Worm (Caenorhabditis elegans) whole organism, L4 larva: ENCODE data around the gene ZK355.2.

Experiments
- D1046.2 ChIP-seq: fragments of 200-800 bp; sonication (Bioruptor generic); IDR thresholded peaks from 2 replicates; pipeline ENCODE4 v1.3.6; 2022; ENCODE audit warnings: missing genetic modification characterization, missing compliant biosample characterization
- F49E8.2 ChIP-seq: sonication (generic microtip); optimal IDR thresholded peaks from 2 replicates; lab custom pipeline; 2016; ENCODE audit warnings: missing compliant biosample characterization, mild to moderate bottlenecking, missing genetic modification characterization, borderline replicate concordance
- R02D3.7 ChIP-seq: fragments of 150-350 bp; sonication (generic microtip); optimal IDR thresholded peaks from 3 replicates; lab custom pipeline; 2014; ENCODE audit warnings: missing biosample characterization, missing genetic modification characterization
- T20F7.1 ChIP-seq: fragments of 200-800 bp; sonication (Bioruptor generic); optimal IDR thresholded peaks from 2 replicates; lab custom pipeline; 2018; ENCODE audit warnings: mild to moderate bottlenecking, missing genetic modification characterization, missing compliant biosample characterization
- ZK337.2 ChIP-seq: fragments of 200-800 bp; sonication (Bioruptor generic); IDR thresholded peaks from 2 replicates; pipeline ENCODE4 v1.3.6; 2022; ENCODE audit warnings: missing genetic modification reagents, missing genetic modification characterization, missing compliant biosample characterization
- aha-1 ChIP-seq: fragments of 150-350 bp; peaks from one replicate; lab custom pipeline; 2014; ENCODE audit warnings: missing biosample characterization, missing genetic modification characterization
- aly-2 ChIP-seq: sonication (generic microtip); optimal IDR thresholded peaks from 2 replicates; lab custom pipeline; 2018; ENCODE audit warnings: missing biosample characterization, missing genetic modification characterization
- ama-1 ChIP-seq: fragments of 150-350 bp; optimal IDR thresholded peaks from 2 replicates; lab custom pipeline; 2014; ENCODE audit warnings: inconsistent platforms, mixed read lengths
- arid-1 ChIP-seq: fragments of 200-800 bp; sonication (Bioruptor generic); conservative IDR thresholded peaks from 2 replicates; pipeline ENCODE4 v1.3.6; 2022; ENCODE audit warnings: missing genetic modification reagents, missing genetic modification characterization, missing compliant biosample characterization
- ceh-20 ChIP-seq: fragments of 200-800 bp; sonication (Bioruptor generic); IDR thresholded peaks from 2 replicates; pipeline ENCODE4 v1.3.6; 2022; ENCODE audit warnings: missing genetic modification reagents, missing genetic modification characterization, missing compliant biosample characterization
- ceh-32 ChIP-seq: sonication (generic microtip); optimal IDR thresholded peaks from 2 replicates; lab custom pipeline; 2016; ENCODE audit warnings: mild to moderate bottlenecking, missing genetic modification characterization, missing compliant biosample characterization; ENCODE audit not compliant: poor library complexity
- ces-1 ChIP-seq: fragments of 150-350 bp; sonication (generic microtip); optimal IDR thresholded peaks from 4 replicates; lab custom pipeline; 2014; ENCODE audit warnings: missing biosample characterization, missing genetic modification reagents, missing genetic modification characterization
- cey-2 ChIP-seq: sonication (generic microtip); optimal IDR thresholded peaks from 3 replicates; lab custom pipeline; 2017; ENCODE audit warnings: missing genetic modification characterization, mild to moderate bottlenecking, missing compliant biosample characterization, antibody characterized with exemption, borderline replicate concordance; ENCODE audit not compliant: insufficient read depth
- daf-19 ChIP-seq: fragments of 200-800 bp; sonication (Bioruptor generic); conservative IDR thresholded peaks from 2 replicates; pipeline ENCODE4 v1.3.6; 2022; ENCODE audit warnings: missing genetic modification characterization, missing compliant biosample characterization
- dpl-1 ChIP-seq: fragments of 150-350 bp; optimal IDR thresholded peaks from 2 replicates; lab custom pipeline; 2014; ENCODE audit warnings: missing biosample characterization, missing genetic modification reagents, missing genetic modification characterization
- dve-1 ChIP-seq: sonication (generic microtip); optimal IDR thresholded peaks from 2 replicates; lab custom pipeline; 2017; ENCODE audit warnings: antibody characterized with exemption, mild to moderate bottlenecking, missing genetic modification characterization, missing compliant biosample characterization; ENCODE audit not compliant: insufficient read depth
- fkh-10 ChIP-seq: fragments of 150-350 bp; optimal IDR thresholded peaks from 2 replicates; lab custom pipeline; 2014; ENCODE audit warnings: missing biosample characterization, missing genetic modification reagents, missing genetic modification characterization
- gei-8 ChIP-seq: fragments of 200-800 bp; sonication (Bioruptor generic); optimal IDR thresholded peaks from 2 replicates; lab custom pipeline; 2018; ENCODE audit warnings: mild to moderate bottlenecking, missing genetic modification characterization, missing compliant biosample characterization
- hif-1 ChIP-seq, 2 experiments: sonication (generic microtip); optimal IDR thresholded peaks; 2 replicates each; lab custom pipeline; 2016 to 2017; ENCODE audit warnings: missing compliant biosample characterization in 2 of 2, missing genetic modification characterization in 2 of 2, missing genetic modification reagents in 2 of 2, missing genotype in 2 of 2, mild to moderate bottlenecking in 1 of 2
- hlh-11 ChIP-seq: fragments of 200-800 bp; sonication (Bioruptor generic); optimal IDR thresholded peaks from 2 replicates; lab custom pipeline; 2018; ENCODE audit warnings: mild to moderate bottlenecking, missing genetic modification characterization, missing compliant biosample characterization
- jun-1 ChIP-seq: fragments of 150-350 bp; optimal IDR thresholded peaks from 2 replicates; lab custom pipeline; 2014; ENCODE audit warnings: missing biosample characterization, missing genetic modification reagents, missing genetic modification characterization
- lin-1 ChIP-seq: fragments of 200-800 bp; sonication (Bioruptor generic); IDR thresholded peaks from 2 replicates; pipeline ENCODE4 v1.3.6; 2022; ENCODE audit warnings: missing genetic modification reagents, missing genetic modification characterization, missing compliant biosample characterization
- lin-38 ChIP-seq: fragments of 200-800 bp; sonication (Bioruptor generic); IDR thresholded peaks from 2 replicates; pipeline ENCODE4 v1.3.6; 2022; ENCODE audit warnings: missing genetic modification reagents, missing genetic modification characterization, missing compliant biosample characterization
- lin-39 ChIP-seq: fragments of 150-350 bp; optimal IDR thresholded peaks from 2 replicates; lab custom pipeline; 2014; ENCODE audit warnings: missing biosample characterization, missing genetic modification reagents, missing genetic modification characterization
- madf-9 ChIP-seq: fragments of 200-800 bp; sonication (Bioruptor generic); conservative IDR thresholded peaks from 2 replicates; pipeline ENCODE4 v1.3.6; 2022; ENCODE audit warnings: missing genetic modification reagents, missing genetic modification characterization, missing compliant biosample characterization
- mes-2 ChIP-seq: sonication (generic microtip); optimal IDR thresholded peaks from 2 replicates; lab custom pipeline; 2016; ENCODE audit warnings: missing genotype, mild to moderate bottlenecking, missing genetic modification characterization, missing compliant biosample characterization; ENCODE audit not compliant: poor library complexity, severe bottlenecking
- nhr-10 ChIP-seq: fragments of 150-350 bp; optimal IDR thresholded peaks from 2 replicates; lab custom pipeline; 2014; ENCODE audit warnings: missing biosample characterization, missing genetic modification characterization
- nhr-102 ChIP-seq: sonication (generic microtip); optimal IDR thresholded peaks from 2 replicates; lab custom pipeline; 2016; ENCODE audit warnings: mild to moderate bottlenecking, missing genetic modification characterization, moderate library complexity, missing compliant biosample characterization
- nhr-11 ChIP-seq: fragments of 150-350 bp; optimal IDR thresholded peaks from 2 replicates; lab custom pipeline; 2014; ENCODE audit warnings: missing biosample characterization, missing genetic modification characterization
- nhr-42 ChIP-seq: fragments of 200-800 bp; sonication (Bioruptor generic); IDR thresholded peaks from 2 replicates; pipeline ENCODE4 v1.3.6; 2022; ENCODE audit warnings: missing genetic modification characterization, missing compliant biosample characterization
- nhr-77 ChIP-seq: fragments of 150-350 bp; optimal IDR thresholded peaks from 2 replicates; lab custom pipeline; 2014; ENCODE audit warnings: missing biosample characterization, missing genetic modification characterization
- php-3 ChIP-seq: fragments of 200-800 bp; sonication (Bioruptor generic); IDR thresholded peaks from 2 replicates; pipeline ENCODE4 v1.3.6; 2022; ENCODE audit warnings: missing genetic modification reagents, missing genetic modification characterization, missing compliant biosample characterization
- pqm-1 ChIP-seq: sonication (generic microtip); optimal IDR thresholded peaks from 2 replicates; lab custom pipeline; 2017; ENCODE audit warnings: missing biosample characterization, missing genetic modification characterization
- tag-97 ChIP-seq: fragments of 200-800 bp; sonication (Bioruptor generic); IDR thresholded peaks from 2 replicates; pipeline ENCODE4 v1.3.6; 2022; ENCODE audit warnings: missing genetic modification characterization, missing compliant biosample characterization
- tra-1 ChIP-seq: fragments of 200-800 bp; sonication (Bioruptor generic); IDR thresholded peaks from 2 replicates; pipeline ENCODE4 v1.3.6; 2022; ENCODE audit warnings: missing genetic modification reagents, missing genetic modification characterization, missing compliant biosample characterization
- vab-7 ChIP-seq: fragments of 200-800 bp; sonication (Bioruptor generic); IDR thresholded peaks from 2 replicates; pipeline ENCODE4 v1.3.6; 2022; ENCODE audit warnings: missing genetic modification reagents, missing genetic modification characterization, missing compliant biosample characterization
- zfp-2 ChIP-seq: sonication (generic microtip); optimal IDR thresholded peaks from 2 replicates; lab custom pipeline; 2016; ENCODE audit warnings: mild to moderate bottlenecking, missing genetic modification characterization, missing compliant biosample characterization
- zip-2 ChIP-seq: fragments of 150-350 bp; optimal IDR thresholded peaks from 2 replicates; lab custom pipeline; 2014; ENCODE audit warnings: missing biosample characterization, missing genetic modification characterization

The ZK355.2 gene

DNA sequence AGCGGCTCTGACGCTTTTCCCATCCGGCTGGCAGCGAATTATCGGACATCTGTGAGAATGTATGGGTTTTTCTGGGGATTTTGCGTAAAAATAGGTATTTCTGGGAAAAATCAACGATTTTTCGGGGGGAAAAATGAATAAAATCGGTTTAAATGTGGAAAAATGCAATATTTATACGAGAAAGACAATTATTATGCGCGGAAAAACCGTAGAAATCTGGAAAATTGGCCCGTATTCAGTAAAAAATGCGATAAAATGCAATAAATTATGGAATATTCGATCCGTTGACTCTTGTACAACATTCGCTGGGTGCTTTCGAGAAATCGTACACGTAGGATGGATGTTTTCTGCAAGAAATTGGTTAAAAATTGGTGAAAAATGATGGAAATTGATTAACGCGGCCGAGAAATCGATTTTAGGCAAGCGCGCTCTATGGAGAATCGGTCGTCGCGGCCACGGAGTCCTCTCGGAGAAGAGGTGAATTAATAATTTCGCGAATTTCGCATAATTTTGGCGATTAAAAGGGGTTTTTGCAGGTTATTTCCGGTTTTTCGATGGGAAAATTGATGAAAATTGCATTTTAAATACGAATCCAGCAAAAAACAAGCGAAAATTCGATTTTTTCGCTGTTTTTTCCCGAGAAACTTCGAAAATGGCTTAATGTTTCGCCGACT, 34.6 kb upstream of the ZK355.2 start, which contains the start of gene pinn-1 (continued):
- TF ChIP-seq nhr-42 (GFP tag; lab: Robert Waterston, UW) = peak; percentile 83; the same call in 1 of the 2 replicates
- peak; percentile 99 for TF ChIP-seq lin-38 (GFP tag; lab: Robert Waterston, UW)
- peak; percentile 82 for TF ChIP-seq tra-1 (GFP tag; lab: Robert Waterston, UW)
- peak in 1 of 2 experiments; percentile 94 for TF ChIP-seq hif-1 (tag; optimal IDR thresholded peaks at IDR 0.05; lab: Kevin White, UChicago)
- TF ChIP-seq lin-1 (GFP tag; lab: Robert Waterston, UW) = peak; percentile 48; the same call in 1 of the 2 replicates
- no peak for TF ChIP-seq zip-2 (tag; lab: Kevin White, UChicago)
- TF ChIP-seq cey-2 = no peak
- no peak for TF ChIP-seq ces-1 (GFP tag; lab: Kevin White, UChicago)
- no peak for TF ChIP-seq aly-2 (tag; lab: Kevin White, UChicago)
- no peak for TF ChIP-seq daf-19
- TF ChIP-seq fkh-10 (GFP tag; lab: Kevin White, UChicago) = peak; percentile 65
- no peak for TF ChIP-seq T20F7.1 (GFP tag; lab: Kevin White, UChicago)
- peak; percentile 96 for TF ChIP-seq ZK337.2 (GFP tag; lab: Robert Waterston, UW)
- TF ChIP-seq vab-7 (GFP tag; lab: Robert Waterston, UW) = peak; percentile 74
- peak; percentile 53 for TF ChIP-seq nhr-77
- no peak for TF ChIP-seq nhr-10 (tag; lab: Kevin White, UChicago)
- TF ChIP-seq mes-2 (tag; lab: Kevin White, UChicago) = peak; percentile 100
- TF ChIP-seq R02D3.7 (tag; lab: Kevin White, UChicago) = no peak
- TF ChIP-seq jun-1 (tag; lab: Kevin White, UChicago) = peak; percentile 68
- TF ChIP-seq tag-97 (GFP tag; lab: Robert Waterston, UW) = peak; percentile 87; the same call in 1 of the 2 replicates
- peak; percentile 75 for TF ChIP-seq nhr-102 (tag; lab: Kevin White, UChicago)
- TF ChIP-seq php-3 = peak; percentile 79
- TF ChIP-seq nhr-11 (tag; lab: Kevin White, UChicago) = peak; percentile 53
- 0 out of 2 replicates have a peak, but pooled peaks have one; percentile 41 for TF ChIP-seq arid-1 (GFP tag; lab: Robert Waterston, UW)
- peak; percentile 26 for TF ChIP-seq zfp-2 (tag; lab: Kevin White, UChicago)
- TF ChIP-seq ceh-32 (tag; lab: Kevin White, UChicago) = no peak

DNA sequence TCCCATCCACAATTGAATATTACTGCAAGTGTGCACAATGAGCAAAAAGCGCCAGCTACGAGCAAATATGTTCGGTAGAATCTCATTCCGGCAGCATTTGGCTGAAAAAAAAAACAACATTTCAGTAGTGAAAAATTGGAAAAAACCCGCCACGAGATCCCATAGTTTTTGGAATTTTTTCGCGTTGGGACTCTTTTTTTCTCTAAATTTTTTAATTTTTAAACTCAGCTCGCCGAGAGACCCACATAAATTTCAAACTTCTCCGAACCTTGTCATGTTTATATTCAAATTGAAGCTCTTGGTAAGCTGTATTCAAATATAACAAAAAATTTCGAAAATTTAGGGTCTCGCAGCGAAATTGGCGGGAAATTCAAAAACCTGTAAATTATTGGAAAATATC, 29.4 kb upstream of the ZK355.2 start, which contains the start of gene sqv-2:
Gene sqv-2, minus strand, starts transcription at position 101 of the 400 bp plus-strand sequence.
- no peak for TF ChIP-seq dpl-1 (GFP tag; lab: Kevin White, UChicago)
- no peak for TF ChIP-seq lin-39 (tag; lab: Kevin White, UChicago)
- TF ChIP-seq madf-9 (GFP tag; lab: Robert Waterston, UW) = no peak
- no peak for TF ChIP-seq ces-1 (GFP tag; lab: Kevin White, UChicago)
- no peak for TF ChIP-seq ama-1
- no peak for TF ChIP-seq php-3
- no peak for TF ChIP-seq aha-1 (tag; lab: Kevin White, UChicago)
- TF ChIP-seq nhr-102 (tag; lab: Kevin White, UChicago) = no peak
- TF ChIP-seq pqm-1 = no peak
- TF ChIP-seq jun-1 (tag; lab: Kevin White, UChicago) = no peak
- no peak for TF ChIP-seq gei-8 (GFP tag; lab: Kevin White, UChicago)
- TF ChIP-seq dve-1 (tag; lab: Kevin White, UChicago) = no peak
- TF ChIP-seq ceh-20 = no peak
- no peak for TF ChIP-seq nhr-10 (tag; lab: Kevin White, UChicago)
- TF ChIP-seq hlh-11 (tag; lab: Kevin White, UChicago) = no peak
- TF ChIP-seq F49E8.2 (tag; lab: Kevin White, UChicago) = no peak
- TF ChIP-seq D1046.2 = no peak
- no peak for TF ChIP-seq zfp-2 (tag; lab: Kevin White, UChicago)
- TF ChIP-seq, all 104 proteins: peak for 0
